Fruit fly (Drosophila melanogaster) Kc167 (cell line): ENCODE results near the gene CG14434.

Experiments
- Myc ChIP-seq: fragments of >200 bp; optimal IDR thresholded peaks from 2 replicates; lab custom pipeline; 2017; ENCODE audit warnings: missing external identifiers
- Sin3A ChIP-seq: fragments of >200 bp; optimal IDR thresholded peaks from 2 replicates; lab custom pipeline; 2018; ENCODE audit warnings: missing external identifiers
- h ChIP-seq: fragments of >200 bp; optimal IDR thresholded peaks from 3 replicates; lab custom pipeline; 2018; ENCODE audit warnings: missing external identifiers
- insv ChIP-seq: fragments of >200 bp; optimal IDR thresholded peaks from 3 replicates; lab custom pipeline; 2018; ENCODE audit warnings: missing external identifiers

DNA sequence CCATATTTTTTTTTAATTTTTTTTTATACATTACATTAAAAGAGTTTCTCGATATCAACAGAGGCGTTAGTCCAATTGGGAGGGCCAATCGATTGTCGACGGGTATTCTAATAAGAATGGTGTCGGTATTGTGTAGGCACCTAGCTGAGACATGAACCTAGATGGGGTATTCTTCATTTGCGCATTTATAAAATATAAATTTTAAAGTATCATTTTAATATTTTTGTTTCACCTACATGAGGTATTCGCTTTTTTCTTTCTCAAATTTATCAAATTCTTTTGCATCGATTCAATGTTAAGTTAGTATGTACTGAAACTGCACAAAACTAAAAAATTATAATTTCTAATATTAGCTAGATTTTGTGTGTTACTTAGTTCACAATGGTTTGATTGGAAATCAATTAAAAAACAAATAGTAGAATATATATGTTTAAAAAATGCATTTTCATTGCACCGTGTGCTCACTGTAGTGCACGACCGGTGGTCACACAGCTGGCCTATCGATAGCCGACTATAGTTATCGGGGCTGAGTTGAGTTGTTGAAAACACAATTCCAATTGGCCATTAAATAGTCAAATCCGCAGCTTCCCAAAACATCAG is 23.1 kb downstream of the CG14434 start, which contains the start of the genes CG14435 and Tmf:
- TF ChIP-seq Sin3A (lab: Kevin White, UChicago) = no peak
- no peak for TF ChIP-seq h
- peak; percentile 99 for TF ChIP-seq insv
- TF ChIP-seq Myc (lab: Kevin White, UChicago) = no peak
